Worm (Caenorhabditis elegans) whole organism, young adult: ENCODE results near the gene ZC395.5.

Experiments used
- B0035.1 ChIP-seq: sonication (generic microtip); optimal IDR thresholded peaks from 2 replicates; lab custom pipeline; 2016; ENCODE audit warnings: missing genetic modification characterization, mild to moderate bottlenecking, missing compliant biosample characterization, missing genotype, missing genetic modification reagents
- F10E7.11 ChIP-seq: sonication (generic microtip); optimal IDR thresholded peaks from 2 replicates; lab custom pipeline; 2017; ENCODE audit warnings: mild to moderate bottlenecking, missing genetic modification characterization, moderate library complexity, missing compliant biosample characterization
- F23B12.7 ChIP-seq: sonication (generic microtip); optimal IDR thresholded peaks from 2 replicates; lab custom pipeline; 2017; ENCODE audit warnings: missing genetic modification characterization, mild to moderate bottlenecking, missing compliant biosample characterization, antibody characterized with exemption, moderate library complexity; ENCODE audit not compliant: insufficient read depth
- F33H1.4 ChIP-seq: fragments of 200-800 bp; sonication (Bioruptor generic); IDR thresholded peaks from 2 replicates; pipeline ENCODE4 v1.3.6; 2022; ENCODE audit warnings: missing genetic modification reagents, missing genetic modification characterization, missing compliant biosample characterization
- F49E8.2 ChIP-seq: sonication (generic microtip); optimal IDR thresholded peaks from 3 replicates; lab custom pipeline; 2017; ENCODE audit warnings: missing genetic modification characterization, mild to moderate bottlenecking, missing compliant biosample characterization, antibody characterized with exemption, moderate library complexity; ENCODE audit not compliant: insufficient read depth
- F52B5.7 ChIP-seq: sonication (generic microtip); optimal IDR thresholded peaks from 2 replicates; lab custom pipeline; 2016; ENCODE audit warnings: mild to moderate bottlenecking, missing genetic modification characterization, missing compliant biosample characterization
- K11D2.4 ChIP-seq: fragments of 200-800 bp; sonication (Bioruptor generic); IDR thresholded peaks from 2 replicates; pipeline ENCODE4 v1.3.6; 2022; ENCODE audit warnings: missing genetic modification reagents, missing genetic modification characterization, missing compliant biosample characterization
- Y53F4B.3 ChIP-seq: fragments of 200-800 bp; sonication (Bioruptor generic); IDR thresholded peaks from 2 replicates; pipeline ENCODE4 v1.3.6; 2022; ENCODE audit warnings: missing genetic modification reagents, missing genetic modification characterization, missing compliant biosample characterization
- ZK185.1 ChIP-seq: sonication (generic microtip); optimal IDR thresholded peaks from 2 replicates; lab custom pipeline; 2016; ENCODE audit warnings: mild to moderate bottlenecking, missing genetic modification characterization, missing compliant biosample characterization; ENCODE audit not compliant: poor library complexity, severe bottlenecking
- aptf-3 ChIP-seq: fragments of 200-800 bp; sonication (Bioruptor generic); IDR thresholded peaks from 2 replicates; pipeline ENCODE4 v1.3.6; 2022; ENCODE audit warnings: missing genetic modification characterization, missing compliant biosample characterization
- attf-5 ChIP-seq: fragments of 200-800 bp; sonication (Bioruptor generic); optimal IDR thresholded peaks from 2 replicates; lab custom pipeline; 2018; ENCODE audit warnings: mild to moderate bottlenecking, missing genetic modification characterization, missing compliant biosample characterization
- cebp-1 ChIP-seq, 2 experiments: fragments of 200-800 bp in 1 of 2; sonication (Bioruptor generic) in 1 of 2; sonication (generic microtip) in 1 of 2; IDR thresholded peaks in 1 of 2; optimal IDR thresholded peaks in 1 of 2; 2 replicates each; pipeline versions ENCODE4 v1.3.6 to Lab custom; 2017 to 2022; ENCODE audit warnings: missing compliant biosample characterization in 2 of 2, missing genetic modification characterization in 2 of 2, mild to moderate bottlenecking in 1 of 2, missing genetic modification reagents in 1 of 2, moderate library complexity in 1 of 2
- ceh-100 ChIP-seq: fragments of 200-800 bp; sonication (Bioruptor generic); IDR thresholded peaks from 2 replicates; pipeline ENCODE4 v1.3.6; 2022; ENCODE audit warnings: missing genetic modification reagents, missing genetic modification characterization, missing compliant biosample characterization
- efl-1 ChIP-seq: fragments of 150-350 bp; optimal IDR thresholded peaks from 2 replicates; lab custom pipeline; 2014; ENCODE audit warnings: missing biosample characterization, missing genetic modification reagents, missing genetic modification characterization
- egl-44 ChIP-seq: fragments of 200-800 bp; sonication (Bioruptor generic); IDR thresholded peaks from 2 replicates; pipeline ENCODE4 v1.3.6; 2022; ENCODE audit warnings: missing genetic modification reagents, missing genetic modification characterization, missing compliant biosample characterization
- ekl-4 ChIP-seq: fragments of 200-800 bp; sonication (Bioruptor generic); IDR thresholded peaks from 2 replicates; pipeline ENCODE4 v1.3.6; 2022; ENCODE audit warnings: missing genetic modification reagents, missing genetic modification characterization, missing compliant biosample characterization
- him-1 ChIP-seq: sonication (generic microtip); optimal IDR thresholded peaks from 2 replicates; lab custom pipeline; 2016; ENCODE audit warnings: missing genotype, missing genetic modification reagents, missing genetic modification characterization, missing compliant biosample characterization
- hmg-1.2 ChIP-seq: fragments of 200-800 bp; sonication (Bioruptor generic); IDR thresholded peaks from 2 replicates; pipeline ENCODE4 v1.3.6; 2022; ENCODE audit warnings: missing genetic modification reagents, missing genetic modification characterization, missing compliant biosample characterization
- lag-1 ChIP-seq: fragments of 200-800 bp; sonication (Bioruptor generic); IDR thresholded peaks from 2 replicates; pipeline ENCODE4 v1.3.6; 2022; ENCODE audit warnings: missing genetic modification reagents, missing genetic modification characterization, missing compliant biosample characterization
- let-526 ChIP-seq: fragments of 200-800 bp; sonication (Bioruptor generic); IDR thresholded peaks from 2 replicates; pipeline ENCODE4 v1.3.6; 2022; ENCODE audit warnings: missing genetic modification reagents, missing genetic modification characterization, missing compliant biosample characterization
- lsl-1 ChIP-seq: fragments of 200-800 bp; sonication (Bioruptor generic); optimal IDR thresholded peaks from 2 replicates; lab custom pipeline; 2018; ENCODE audit warnings: mild to moderate bottlenecking, missing genetic modification characterization, moderate library complexity, missing compliant biosample characterization
- madf-8 ChIP-seq: fragments of 200-800 bp; sonication (Bioruptor generic); conservative IDR thresholded peaks from 2 replicates; pipeline ENCODE4 v1.3.6; 2022; ENCODE audit warnings: missing genetic modification reagents, missing genetic modification characterization, missing compliant biosample characterization
- mes-4 ChIP-seq: sonication (generic microtip); optimal IDR thresholded peaks from 2 replicates; lab custom pipeline; 2016; ENCODE audit warnings: missing genotype, missing genetic modification characterization, missing compliant biosample characterization
- nfya-1 ChIP-seq: sonication (generic microtip); optimal IDR thresholded peaks from 2 replicates; lab custom pipeline; 2017; ENCODE audit warnings: antibody characterized with exemption, missing compliant biosample characterization, missing genetic modification characterization, borderline replicate concordance; ENCODE audit not compliant: insufficient read depth
- nfya-2 ChIP-seq: fragments of 200-800 bp; sonication (Bioruptor generic); IDR thresholded peaks from 2 replicates; pipeline ENCODE4 v1.3.6; 2022; ENCODE audit warnings: missing genetic modification reagents, missing genetic modification characterization, missing compliant biosample characterization
- nfyb-1 ChIP-seq: fragments of 200-800 bp; sonication (Bioruptor generic); IDR thresholded peaks from 2 replicates; pipeline ENCODE4 v1.3.6; 2022; ENCODE audit warnings: missing genetic modification reagents, missing genetic modification characterization, missing compliant biosample characterization
- nhr-120 ChIP-seq: fragments of 200-800 bp; sonication (Bioruptor generic); IDR thresholded peaks from 2 replicates; pipeline ENCODE4 v1.3.6; 2022; ENCODE audit warnings: missing genetic modification characterization, missing compliant biosample characterization
- nhr-80 ChIP-seq: sonication (generic microtip); optimal IDR thresholded peaks from 2 replicates; lab custom pipeline; 2016; ENCODE audit warnings: missing genetic modification characterization, missing compliant biosample characterization
- pbrm-1 ChIP-seq: fragments of 200-800 bp; sonication (Bioruptor generic); IDR thresholded peaks from 2 replicates; pipeline ENCODE4 v1.3.6; 2022; ENCODE audit warnings: missing genetic modification reagents, missing genetic modification characterization, missing compliant biosample characterization
- pha-4 ChIP-seq: fragments of 150-350 bp; sonication (generic microtip); optimal IDR thresholded peaks from 2 replicates; lab custom pipeline; 2014; ENCODE audit warnings: missing biosample characterization, missing genetic modification reagents, missing genetic modification characterization
- rec-8 ChIP-seq, 2 experiments: sonication (generic microtip); optimal IDR thresholded peaks; 2 replicates each; lab custom pipeline; 2016; ENCODE audit warnings: mild to moderate bottlenecking in 2 of 2, missing genetic modification characterization in 2 of 2, missing genetic modification reagents in 2 of 2, missing genotype in 2 of 2, missing biosample characterization in 1 of 2, missing compliant biosample characterization in 1 of 2, moderate library complexity in 1 of 2
- rpc-1 ChIP-seq, 2 experiments: fragments of 150-350 bp in 1 of 2; sonication (generic microtip) in 1 of 2; optimal IDR thresholded peaks; 2 replicates each; lab custom pipeline; 2014 to 2018; ENCODE audit warnings: missing biosample characterization in 1 of 2, missing genetic modification characterization in 1 of 2, missing genetic modification reagents in 1 of 2, missing genotype in 1 of 2
- sdz-38 ChIP-seq: sonication (generic microtip); optimal IDR thresholded peaks from 2 replicates; lab custom pipeline; 2016; ENCODE audit warnings: missing genotype, missing genetic modification characterization, missing compliant biosample characterization
- snpc-1.1 ChIP-seq: sonication (generic microtip); optimal IDR thresholded peaks from 2 replicates; lab custom pipeline; 2017; ENCODE audit warnings: missing genetic modification characterization, mild to moderate bottlenecking, missing compliant biosample characterization, antibody characterized with exemption, moderate library complexity, missing genotype, missing genetic modification reagents; ENCODE audit not compliant: insufficient read depth
- snpc-1.3 ChIP-seq: sonication (generic microtip); optimal IDR thresholded peaks from 2 replicates; lab custom pipeline; 2017; ENCODE audit warnings: missing genetic modification characterization, mild to moderate bottlenecking, missing compliant biosample characterization, antibody characterized with exemption, moderate library complexity, missing genotype, missing genetic modification reagents; ENCODE audit not compliant: insufficient read depth
- snpc-3.4 ChIP-seq: sonication (generic microtip); optimal IDR thresholded peaks from 2 replicates; lab custom pipeline; 2017; ENCODE audit warnings: missing genetic modification characterization, mild to moderate bottlenecking, missing compliant biosample characterization, antibody characterized with exemption, moderate library complexity, missing genotype, missing genetic modification reagents
- zim-3 ChIP-seq: sonication (generic microtip); optimal IDR thresholded peaks from 2 replicates; lab custom pipeline; 2017; ENCODE audit warnings: mild to moderate bottlenecking, missing genetic modification characterization, moderate library complexity, missing compliant biosample characterization
- ztf-26 ChIP-seq: sonication (generic microtip); optimal IDR thresholded peaks from 2 replicates; lab custom pipeline; 2017; ENCODE audit warnings: missing genetic modification characterization, missing compliant biosample characterization
- ztf-6 ChIP-seq: fragments of 200-800 bp; sonication (Bioruptor generic); IDR thresholded peaks from 2 replicates; pipeline ENCODE4 v1.3.6; 2022; ENCODE audit warnings: missing genetic modification reagents, missing genetic modification characterization, missing compliant biosample characterization

ZC395.5 gene

ce11 chrIII:5222777-5223176 lies 44.9 kb upstream of the ZC395.5 start:
- TF ChIP-seq nfya-2 (GFP tag; lab: Robert Waterston, UW) = no peak
- TF ChIP-seq, all 124 proteins: peak for 0

ce11 chrIII:5224908-5225307 lies 42.7 kb upstream of the ZC395.5 start:
- TF ChIP-seq attf-5 = peak; percentile 29
- peak; percentile 66 for TF ChIP-seq nhr-80 (tag; lab: Kevin White, UChicago)
- peak; percentile 78 for TF ChIP-seq cebp-1 (GFP tag; IDR thresholded peaks at IDR 0.05; lab: Robert Waterston, UW)
- TF ChIP-seq cebp-1 (tag; optimal IDR thresholded peaks at IDR 0.05; lab: Kevin White, UChicago) = peak; percentile 88
- no peak for TF ChIP-seq egl-44
- no peak for TF ChIP-seq rec-8 (tag; optimal IDR thresholded peaks at IDR 0.05; lab: Kevin White, UChicago)
- TF ChIP-seq aptf-3 = no peak

- TF ChIP-seq snpc-1.3 (peak; percentile 13), F49E8.2 (tag; lab: Kevin White, UChicago) (no peak), lsl-1 (GFP tag; lab: Kevin White, UChicago) (peak; percentile 68), ztf-26 (tag; lab: Kevin White, UChicago) (no peak), efl-1 (GFP tag; lab: Kevin White, UChicago) (peak; percentile 10)
Observed at ce11 chrIII:5225321-5225720, 42.3 kb upstream of the ZC395.5 start, which contains the start of gene nex-1. nex-1 (plus strand) TSS chrIII:5225621.

ce11 chrIII:5227831-5228467 lies 39.7 kb upstream of the ZC395.5 start, which contains the start of the genes C34E10.12, C34E10.10 and atp-2:
C34E10.12 (minus strand) TSS chrIII:5227881.
C34E10.10 (minus strand) TSS chrIII:5227884.
atp-2 (plus strand) TSS chrIII:5228417.
- peak; percentile 73; the same call in 1 of the 2 replicates for TF ChIP-seq nfyb-1 (GFP tag; lab: Robert Waterston, UW)
- TF ChIP-seq nfya-1 = no peak
- TF ChIP-seq ZK185.1 (tag; lab: Kevin White, UChicago) = peak; percentile 68
- TF ChIP-seq snpc-1.1 (tag; lab: Kevin White, UChicago) = peak; percentile 48
- TF ChIP-seq F52B5.7 = no peak
- peak; percentile 57; the same call in 1 of the 2 replicates for TF ChIP-seq ceh-100 (GFP tag; lab: Robert Waterston, UW)
- TF ChIP-seq snpc-1.3 = peak; percentile 62
- no peak for TF ChIP-seq madf-8 (GFP tag; lab: Robert Waterston, UW)
- peak; percentile 20; the same call in 1 of the 2 replicates for TF ChIP-seq K11D2.4 (GFP tag; lab: Robert Waterston, UW)
- TF ChIP-seq F33H1.4 (GFP tag; lab: Robert Waterston, UW) = peak; percentile 96
- TF ChIP-seq let-526 (GFP tag; lab: Robert Waterston, UW) = no peak
- TF ChIP-seq attf-5 = peak; percentile 82
- TF ChIP-seq mes-4 (tag; lab: Kevin White, UChicago) = no peak
- TF ChIP-seq ekl-4 (GFP tag; lab: Robert Waterston, UW) = peak; percentile 59
- no peak for TF ChIP-seq zim-3
- peak; percentile 62 for TF ChIP-seq snpc-3.4 (tag; lab: Kevin White, UChicago)
- no peak for TF ChIP-seq ztf-6 (GFP tag; lab: Robert Waterston, UW)
- no peak for TF ChIP-seq Y53F4B.3 (GFP tag; lab: Robert Waterston, UW)
- TF ChIP-seq lag-1 = no peak
- TF ChIP-seq lsl-1 (GFP tag; lab: Kevin White, UChicago) = peak; percentile 47
- TF ChIP-seq pbrm-1 (GFP tag; lab: Robert Waterston, UW) = peak; percentile 50; the same call in 1 of the 2 replicates
- TF ChIP-seq nhr-120 (GFP tag; lab: Robert Waterston, UW) = no peak
- no peak for TF ChIP-seq cebp-1 (GFP tag; IDR thresholded peaks at IDR 0.05; lab: Robert Waterston, UW)
- TF ChIP-seq cebp-1 (tag; optimal IDR thresholded peaks at IDR 0.05; lab: Kevin White, UChicago) = peak; percentile 59
- TF ChIP-seq F10E7.11 (tag; lab: Kevin White, UChicago) = no peak
- no peak for TF ChIP-seq him-1 (tag; lab: Kevin White, UChicago)
- TF ChIP-seq sdz-38 (tag; lab: Kevin White, UChicago) = no peak
- peak; percentile 11 for TF ChIP-seq pha-4 (tag; lab: Kevin White, UChicago)
- peak; percentile 87 for TF ChIP-seq F23B12.7 (tag; lab: Kevin White, UChicago)
- peak; percentile 25 for TF ChIP-seq rpc-1 (optimal IDR thresholded peaks at IDR 0.05; lab: Kevin White, UChicago)
- TF ChIP-seq rpc-1 (tag; optimal IDR thresholded peaks at IDR 0.05; lab: Kevin White, UChicago) = no peak
- TF ChIP-seq hmg-1.2 (GFP tag; lab: Robert Waterston, UW) = peak; percentile 47; the same call in 1 of the 2 replicates
- no peak for TF ChIP-seq B0035.1 (tag; lab: Kevin White, UChicago)
